Worm (Caenorhabditis elegans) whole organism, L2 larva: ENCODE results near the gene jmjd-5.

Source experiments
- C34F6.9 ChIP-seq: fragments of 150-350 bp; optimal IDR thresholded peaks from 2 replicates; lab custom pipeline; 2014; ENCODE audit warnings: missing biosample characterization, missing genetic modification characterization
- F13H6.1 ChIP-seq: sonication (generic microtip); optimal IDR thresholded peaks from 2 replicates; lab custom pipeline; 2016; ENCODE audit warnings: missing genetic modification characterization, missing compliant biosample characterization
- Y55F3AM.14 ChIP-seq: fragments of 200-800 bp; sonication (Bioruptor generic); optimal IDR thresholded peaks from 2 replicates; lab custom pipeline; 2018; ENCODE audit warnings: mild to moderate bottlenecking, missing genetic modification characterization, missing compliant biosample characterization
- ZK546.5 ChIP-seq: sonication (generic microtip); optimal IDR thresholded peaks from 2 replicates; lab custom pipeline; 2017; ENCODE audit warnings: missing biosample characterization, missing genetic modification characterization
- alr-1 ChIP-seq: fragments of 150-350 bp; optimal IDR thresholded peaks from 2 replicates; lab custom pipeline; 2014; ENCODE audit warnings: missing biosample characterization, missing genetic modification characterization
- aly-2 ChIP-seq: fragments of 150-350 bp; optimal IDR thresholded peaks from 2 replicates; lab custom pipeline; 2014; ENCODE audit warnings: missing biosample characterization, missing genetic modification characterization
- ama-1 ChIP-seq: fragments of 150-350 bp; optimal IDR thresholded peaks from 2 replicates; lab custom pipeline; 2018; ENCODE audit warnings: inconsistent platforms
- blmp-1 ChIP-seq: sonication (generic microtip); optimal IDR thresholded peaks from 2 replicates; lab custom pipeline; 2017; ENCODE audit warnings: missing genetic modification characterization, mild to moderate bottlenecking, missing compliant biosample characterization, antibody characterized with exemption, moderate library complexity; ENCODE audit not compliant: insufficient read depth
- ceh-82 ChIP-seq: fragments of 150-350 bp; optimal IDR thresholded peaks from 2 replicates; lab custom pipeline; 2014; ENCODE audit warnings: missing biosample characterization, missing genetic modification characterization
- crh-2 ChIP-seq: sonication (generic microtip); optimal IDR thresholded peaks from 2 replicates; lab custom pipeline; 2017; ENCODE audit warnings: missing biosample characterization, missing genetic modification characterization
- elt-1 ChIP-seq: fragments of 150-350 bp; optimal IDR thresholded peaks from 2 replicates; lab custom pipeline; 2014; ENCODE audit warnings: missing biosample characterization, missing genetic modification characterization
- fos-1 ChIP-seq: fragments of 150-350 bp; optimal IDR thresholded peaks from 2 replicates; lab custom pipeline; 2014; ENCODE audit warnings: missing biosample characterization, missing genetic modification characterization
- gmeb-1 ChIP-seq: fragments of 150-350 bp; optimal IDR thresholded peaks from 2 replicates; lab custom pipeline; 2014; ENCODE audit warnings: missing biosample characterization, missing genetic modification characterization
- lin-11 ChIP-seq: fragments of 150-350 bp; sonication (generic microtip); optimal IDR thresholded peaks from 2 replicates; lab custom pipeline; 2014; ENCODE audit warnings: missing biosample characterization, missing genetic modification characterization, inconsistent platforms, mixed read lengths
- lin-39 ChIP-seq: fragments of 150-350 bp; optimal IDR thresholded peaks from 2 replicates; lab custom pipeline; 2014; ENCODE audit warnings: missing biosample characterization, missing genetic modification reagents, missing genetic modification characterization
- nhr-12 ChIP-seq: fragments of 150-350 bp; optimal IDR thresholded peaks from 2 replicates; lab custom pipeline; 2014; ENCODE audit warnings: missing biosample characterization, missing genetic modification characterization
- nhr-129 ChIP-seq: fragments of 150-350 bp; optimal IDR thresholded peaks from 2 replicates; lab custom pipeline; 2014; ENCODE audit warnings: missing biosample characterization, missing genetic modification characterization
- nhr-21 ChIP-seq: fragments of 150-350 bp; optimal IDR thresholded peaks from 2 replicates; lab custom pipeline; 2014; ENCODE audit warnings: missing biosample characterization, missing genetic modification characterization
- nhr-237 ChIP-seq: fragments of 150-350 bp; optimal IDR thresholded peaks from 2 replicates; lab custom pipeline; 2014; ENCODE audit warnings: missing biosample characterization, missing genetic modification characterization
- nhr-25 ChIP-seq: fragments of 150-350 bp; sonication (generic microtip); optimal IDR thresholded peaks from 3 replicates; lab custom pipeline; 2014; ENCODE audit warnings: missing biosample characterization, missing genetic modification characterization
- nhr-77 ChIP-seq: fragments of 150-350 bp; optimal IDR thresholded peaks from 2 replicates; lab custom pipeline; 2014; ENCODE audit warnings: missing biosample characterization, missing genetic modification characterization
- sem-4 ChIP-seq: fragments of 150-350 bp; optimal IDR thresholded peaks from 2 replicates; lab custom pipeline; 2014; ENCODE audit warnings: missing biosample characterization, missing genetic modification reagents, missing genetic modification characterization
- sma-3 ChIP-seq: sonication (generic microtip); optimal IDR thresholded peaks from 2 replicates; lab custom pipeline; 2016; ENCODE audit warnings: missing genetic modification reagents, missing genetic modification characterization, missing compliant biosample characterization
- sma-9 ChIP-seq, 2 experiments: fragments of 150-350 bp in 1 of 2; sonication (generic microtip) in 1 of 2; optimal IDR thresholded peaks; 2 replicates each; lab custom pipeline; 2014 to 2016; ENCODE audit warnings: missing genetic modification characterization in 2 of 2, mild to moderate bottlenecking in 1 of 2, missing biosample characterization in 1 of 2, missing compliant biosample characterization in 1 of 2, missing genetic modification reagents in 1 of 2, moderate library complexity in 1 of 2
- unc-39 ChIP-seq: fragments of 150-350 bp; optimal IDR thresholded peaks from 2 replicates; lab custom pipeline; 2014; ENCODE audit warnings: missing biosample characterization, missing genetic modification characterization
- unc-62 ChIP-seq: fragments of 150-350 bp; optimal IDR thresholded peaks from 2 replicates; lab custom pipeline; 2014; ENCODE audit warnings: missing biosample characterization, missing genetic modification reagents, missing genetic modification characterization
- zag-1 ChIP-seq: fragments of 150-350 bp; optimal IDR thresholded peaks from 2 replicates; lab custom pipeline; 2014; ENCODE audit warnings: missing biosample characterization, missing genetic modification characterization
- ztf-1 ChIP-seq: fragments of 200-800 bp; sonication (Bioruptor generic); conservative IDR thresholded peaks from 2 replicates; pipeline ENCODE4 v1.3.6; 2022; ENCODE audit warnings: missing genetic modification characterization, missing compliant biosample characterization
- ztf-11 ChIP-seq: sonication (generic microtip); optimal IDR thresholded peaks from 2 replicates; lab custom pipeline; 2017; ENCODE audit warnings: missing biosample characterization, missing genetic modification characterization
- ztf-4 ChIP-seq: fragments of 150-350 bp; optimal IDR thresholded peaks from 2 replicates; lab custom pipeline; 2014; ENCODE audit warnings: missing biosample characterization, missing genetic modification characterization

Gene jmjd-5

ce11 chrV:11087119-11087518 lies 40.2 kb upstream of the jmjd-5 start:
- no peak for TF ChIP-seq lin-11 (tag; lab: Kevin White, UChicago)
- TF ChIP-seq fos-1, result peak; percentile 4
- TF ChIP-seq sma-3 (GFP tag; lab: Kevin White, UChicago), result peak; percentile 6
- TF ChIP-seq sem-4 (tag; lab: Kevin White, UChicago), result no peak
- TF ChIP-seq lin-39 (tag; lab: Kevin White, UChicago), result no peak
- no peak for TF ChIP-seq elt-1 (tag; lab: Kevin White, UChicago)
- TF ChIP-seq C34F6.9 (tag; lab: Kevin White, UChicago), result no peak
- TF ChIP-seq blmp-1 (tag; lab: Kevin White, UChicago), result peak; percentile 46
- no peak for TF ChIP-seq ama-1
- peak; percentile 2 for TF ChIP-seq gmeb-1
- no peak for TF ChIP-seq F13H6.1 (tag; lab: Kevin White, UChicago)
- no peak for TF ChIP-seq ztf-1 (GFP tag; lab: Robert Waterston, UW)

ce11 chrV:11087519-11087998 lies 39.7 kb upstream of the jmjd-5 start, which contains the start of gene Y42A5A.1:
Gene Y42A5A.1 (plus strand): TSS chrV:11087948.
- TF ChIP-seq ztf-11 (tag; lab: Kevin White, UChicago) (no peak), nhr-25 (tag; lab: Kevin White, UChicago) (peak; percentile 49)

ce11 chrV:11093163-11094091 lies 33.9 kb upstream of the jmjd-5 start, which contains the start of gene lact-8:
Gene lact-8 (minus strand): TSS chrV:11093607.
- TF ChIP-seq fos-1, result no peak
- no peak for TF ChIP-seq F13H6.1 (tag; lab: Kevin White, UChicago)
- TF ChIP-seq blmp-1 (tag; lab: Kevin White, UChicago), result peak; percentile 55
- TF ChIP-seq, all 48 proteins: peak for 1

ce11 chrV:11094698-11095097 lies 32.6 kb upstream of the jmjd-5 start:
- TF ChIP-seq ztf-11 (tag; lab: Kevin White, UChicago) (no peak), unc-62 (GFP tag; lab: Kevin White, UChicago) (no peak), elt-1 (tag; lab: Kevin White, UChicago) (no peak), nhr-129 (tag; lab: Kevin White, UChicago) (peak; percentile 2), C34F6.9 (tag; lab: Kevin White, UChicago) (no peak), sma-9 (GFP tag; optimal IDR thresholded peaks at IDR 0.05; lab: Kevin White, UChicago) (peak; percentile 28), sma-9 (tag; optimal IDR thresholded peaks at IDR 0.05; lab: Kevin White, UChicago) (no peak), nhr-237 (tag; lab: Kevin White, UChicago) (no peak), nhr-21 (tag; lab: Kevin White, UChicago) (no peak), F13H6.1 (tag; lab: Kevin White, UChicago) (no peak), nhr-25 (tag; lab: Kevin White, UChicago) (peak; percentile 84), alr-1 (tag; lab: Kevin White, UChicago) (no peak), ztf-4 (tag; lab: Kevin White, UChicago) (no peak), unc-39 (tag; lab: Kevin White, UChicago) (no peak), nhr-12 (tag; lab: Kevin White, UChicago) (no peak), Y55F3AM.14 (GFP tag; lab: Kevin White, UChicago) (no peak), nhr-77 (tag; lab: Kevin White, UChicago) (no peak), sma-3 (GFP tag; lab: Kevin White, UChicago) (no peak), ZK546.5 (tag; lab: Kevin White, UChicago) (no peak), zag-1 (tag; lab: Kevin White, UChicago) (no peak), crh-2 (no peak), ceh-82 (tag; lab: Kevin White, UChicago) (no peak), aly-2 (no peak), blmp-1 (tag; lab: Kevin White, UChicago) (peak; percentile 70)

DNA sequence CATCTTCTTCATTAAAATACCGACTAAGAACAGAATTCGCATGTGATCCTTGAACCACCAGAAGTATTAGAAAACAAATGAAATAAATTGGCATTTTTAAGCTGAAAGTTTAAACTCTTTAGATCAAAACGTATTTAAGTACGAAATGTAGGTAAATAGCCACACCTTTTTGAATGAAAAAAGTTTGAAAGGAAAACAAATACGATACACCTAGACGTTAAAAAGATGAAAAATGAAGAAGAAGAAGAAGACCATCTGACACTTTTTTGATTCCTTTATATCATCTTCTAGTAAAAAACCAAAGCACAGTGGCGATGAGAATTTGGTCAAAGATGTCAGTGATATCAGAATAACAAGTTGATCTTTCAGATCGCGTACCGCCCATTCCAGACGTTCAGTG lies 31.4 kb upstream of the jmjd-5 start, which contains the start of gene Y42A5A.3:
Y42A5A.3 (minus strand) TSS at position 101 of the 400 bp plus-strand sequence.
- no peak for TF ChIP-seq elt-1 (tag; lab: Kevin White, UChicago)
